Fruit fly (Drosophila melanogaster) Kc167 (cell line): Measurements from ENCODE around the gene Fer3.

Experiments used
- Myc ChIP-seq: fragments of >200 bp; optimal IDR thresholded peaks from 2 replicates; lab custom pipeline; 2017; ENCODE audit warnings: missing external identifiers
- Sin3A ChIP-seq: fragments of >200 bp; optimal IDR thresholded peaks from 2 replicates; lab custom pipeline; 2018; ENCODE audit warnings: missing external identifiers
- h ChIP-seq: fragments of >200 bp; optimal IDR thresholded peaks from 3 replicates; lab custom pipeline; 2018; ENCODE audit warnings: missing external identifiers
- insv ChIP-seq: fragments of >200 bp; optimal IDR thresholded peaks from 3 replicates; lab custom pipeline; 2018; ENCODE audit warnings: missing external identifiers
- psq ChIP-seq: fragments of >200 bp; optimal IDR thresholded peaks from 2 replicates; lab custom pipeline; 2017; ENCODE audit warnings: missing external identifiers
- ttk ChIP-seq: sonication (Bioruptor generic); optimal IDR thresholded peaks from 2 replicates; lab custom pipeline; 2017; ENCODE audit warnings: missing external identifiers

DNA sequence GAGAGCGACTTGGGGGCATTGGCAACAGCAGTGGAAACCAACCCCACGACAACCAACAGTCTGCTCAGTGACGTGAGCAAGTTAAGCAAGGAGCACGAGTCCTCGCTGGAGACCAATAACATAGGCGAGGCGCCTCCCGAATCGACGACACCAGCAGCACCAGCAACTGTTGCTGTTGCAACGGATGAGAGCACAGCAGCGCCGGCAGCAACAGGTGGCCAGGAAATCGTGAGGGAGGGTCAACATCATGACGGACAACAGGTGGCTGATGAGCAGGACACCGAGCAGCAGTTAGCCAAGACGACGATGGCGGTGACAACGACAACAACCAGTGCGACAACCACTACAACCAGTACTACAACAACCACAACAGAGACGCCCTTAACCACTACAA is 24.2 kb downstream of the Fer3 start:
- TF ChIP-seq psq (lab: Kevin White, UChicago) (no peak), insv (lab: Kevin White, UChicago) (no peak), h (no peak), ttk (no peak), Sin3A (lab: Kevin White, UChicago) (no peak), Myc (lab: Kevin White, UChicago) (no peak)
